Fruit fly (Drosophila melanogaster) whole organism, prepupa: Measurements from ENCODE around the gene CG8066.

Experiments used
- CG10631 ChIP-seq: fragments of 200-800 bp; sonication (Bioruptor generic); optimal IDR thresholded peaks from 2 replicates; lab custom pipeline; 2016; ENCODE audit warnings: missing biosample characterization, missing genetic modification characterization
- CG11294 ChIP-seq: fragments of 200-800 bp; sonication (Bioruptor generic); IDR thresholded peaks from 2 replicates; pipeline ENCODE4 v1.3.6; 2022; ENCODE audit warnings: missing biosample characterization, missing genetic modification characterization
- CG11762 ChIP-seq: fragments of 200-800 bp; sonication (Bioruptor generic); optimal IDR thresholded peaks from 3 replicates; lab custom pipeline; 2016; ENCODE audit warnings: missing biosample characterization, missing genetic modification characterization; ENCODE audit not compliant: insufficient read depth
- CG11902 ChIP-seq: fragments of 200-800 bp; sonication (Bioruptor generic); optimal IDR thresholded peaks from 3 replicates; lab custom pipeline; 2016; ENCODE audit warnings: missing biosample characterization, missing genetic modification characterization
- CG1621 ChIP-seq: fragments of 200-800 bp; sonication (Bioruptor generic); optimal IDR thresholded peaks from 3 replicates; lab custom pipeline; 2018; ENCODE audit warnings: missing biosample characterization, mild to moderate bottlenecking, missing genetic modification characterization
- CG16779 ChIP-seq: fragments of 200-800 bp; sonication (Bioruptor generic); optimal IDR thresholded peaks from 3 replicates; lab custom pipeline; 2017; ENCODE audit warnings: missing biosample characterization, mild to moderate bottlenecking, missing genetic modification characterization
- CG31627 ChIP-seq: fragments of 200-800 bp; sonication (Bioruptor generic); optimal IDR thresholded peaks from 3 replicates; lab custom pipeline; 2016; ENCODE audit warnings: missing biosample characterization, missing genetic modification characterization
- CG32006 ChIP-seq: fragments of 200-800 bp; sonication (Bioruptor generic); optimal IDR thresholded peaks from 3 replicates; lab custom pipeline; 2017; ENCODE audit warnings: missing biosample characterization, mild to moderate bottlenecking, missing genetic modification characterization
- CG3919 ChIP-seq: fragments of 200-800 bp; sonication (Bioruptor generic); optimal IDR thresholded peaks from 3 replicates; lab custom pipeline; 2016; ENCODE audit warnings: missing biosample characterization, missing genetic modification characterization
- CG4318 ChIP-seq: fragments of 200-800 bp; sonication (Bioruptor generic); optimal IDR thresholded peaks from 3 replicates; lab custom pipeline; 2017; ENCODE audit warnings: missing biosample characterization, mild to moderate bottlenecking, missing genetic modification characterization
- CG6163 ChIP-seq: fragments of 200-800 bp; sonication (Bioruptor generic); IDR thresholded peaks from 3 replicates; pipeline ENCODE4 v1.3.6; 2022; ENCODE audit warnings: missing biosample characterization, missing genetic modification characterization
- CG6276 ChIP-seq: fragments of 200-800 bp; sonication (Bioruptor generic); optimal IDR thresholded peaks from 2 replicates; lab custom pipeline; 2017; ENCODE audit warnings: missing biosample characterization, mild to moderate bottlenecking, missing genetic modification characterization
- CG6792 ChIP-seq: fragments of 200-800 bp; sonication (Bioruptor generic); optimal IDR thresholded peaks from 3 replicates; lab custom pipeline; 2016; ENCODE audit warnings: missing biosample characterization, missing genetic modification characterization
- CG6808 ChIP-seq: fragments of 200-800 bp; sonication (Bioruptor generic); optimal IDR thresholded peaks from 3 replicates; lab custom pipeline; 2017; ENCODE audit warnings: missing biosample characterization, missing genetic modification characterization, mild to moderate bottlenecking, moderate library complexity, missing genetic modification reagents
- CG6854 ChIP-seq: fragments of 200-800 bp; sonication (Bioruptor generic); optimal IDR thresholded peaks from 2 replicates; lab custom pipeline; 2017; ENCODE audit warnings: missing biosample characterization, mild to moderate bottlenecking, missing genetic modification characterization
- CG8319 ChIP-seq: fragments of 200-800 bp; sonication (Bioruptor generic); optimal IDR thresholded peaks from 3 replicates; lab custom pipeline; 2016; ENCODE audit warnings: missing biosample characterization, missing genetic modification characterization
- Eip75B ChIP-seq: fragments of 200-800 bp; sonication (Bioruptor generic); optimal IDR thresholded peaks from 3 replicates; lab custom pipeline; 2016; ENCODE audit warnings: missing biosample characterization, missing genetic modification characterization
- Eip78C ChIP-seq: fragments of 200-800 bp; sonication (Bioruptor generic); peaks from one replicate; lab custom pipeline; 2016; ENCODE audit warnings: missing biosample characterization, missing genetic modification characterization
- Ets21C ChIP-seq: fragments of 200-800 bp; sonication (Bioruptor generic); optimal IDR thresholded peaks from 3 replicates; lab custom pipeline; 2016; ENCODE audit warnings: missing biosample characterization, missing genetic modification characterization
- Ets96B ChIP-seq: fragments of 200-800 bp; optimal IDR thresholded peaks from 2 replicates; lab custom pipeline; 2019; ENCODE audit warnings: missing biosample characterization, mild to moderate bottlenecking, missing genetic modification characterization, moderate library complexity
- Gug ChIP-seq: fragments of 200-800 bp; sonication (Bioruptor generic); IDR thresholded peaks from 2 replicates; pipeline ENCODE4 v1.3.6; 2022; ENCODE audit warnings: missing biosample characterization, missing genetic modification characterization
- Hr38 ChIP-seq: sonication (Bioruptor generic); optimal IDR thresholded peaks from 2 replicates; lab custom pipeline; 2016; ENCODE audit warnings: missing biosample characterization, missing genetic modification characterization
- Hr39 ChIP-seq: fragments of 200-800 bp; sonication (Bioruptor generic); optimal IDR thresholded peaks from 2 replicates; lab custom pipeline; 2016; ENCODE audit warnings: missing biosample characterization, missing genetic modification characterization
- Hr4 ChIP-seq: fragments of 200-800 bp; sonication (Bioruptor generic); optimal IDR thresholded peaks from 3 replicates; lab custom pipeline; 2016; ENCODE audit warnings: missing biosample characterization, missing genetic modification characterization
- Lpt ChIP-seq: fragments of 200-800 bp; sonication (Bioruptor generic); optimal IDR thresholded peaks from 3 replicates; lab custom pipeline; 2016; ENCODE audit warnings: missing biosample characterization, missing genetic modification characterization
- Met ChIP-seq: fragments of 200-800 bp; sonication (Bioruptor generic); optimal IDR thresholded peaks from 3 replicates; lab custom pipeline; 2016; ENCODE audit warnings: missing biosample characterization, missing genetic modification characterization
- Smox ChIP-seq: fragments of 200-800 bp; sonication (Bioruptor generic); optimal IDR thresholded peaks from 3 replicates; lab custom pipeline; 2016; ENCODE audit warnings: missing biosample characterization, missing genetic modification characterization
- Sox14 ChIP-seq: fragments of 200-800 bp; sonication (Bioruptor generic); optimal IDR thresholded peaks from 3 replicates; lab custom pipeline; 2016; ENCODE audit warnings: missing biosample characterization, missing genetic modification characterization
- achi ChIP-seq: fragments of 200-800 bp; sonication (Bioruptor generic); optimal IDR thresholded peaks from 3 replicates; lab custom pipeline; 2016; ENCODE audit warnings: missing biosample characterization, missing genetic modification characterization
- acj6 ChIP-seq: fragments of 200-800 bp; sonication (Bioruptor generic); optimal IDR thresholded peaks from 3 replicates; lab custom pipeline; 2016; ENCODE audit warnings: missing biosample characterization, missing genetic modification characterization
- cyc ChIP-seq: fragments of 200-800 bp; sonication (Bioruptor generic); optimal IDR thresholded peaks from 3 replicates; lab custom pipeline; 2016; ENCODE audit warnings: missing biosample characterization, missing genetic modification characterization
- dsx ChIP-seq: fragments of 200-800 bp; optimal IDR thresholded peaks from 3 replicates; lab custom pipeline; 2019; ENCODE audit warnings: missing biosample characterization, mild to moderate bottlenecking, missing genetic modification characterization, moderate library complexity; ENCODE audit not compliant: poor library complexity, severe bottlenecking
- eg ChIP-seq: fragments of 200-800 bp; sonication (Bioruptor generic); IDR thresholded peaks from 3 replicates; pipeline ENCODE4 v1.3.6; 2022; ENCODE audit warnings: missing biosample characterization, missing genetic modification characterization
- esn ChIP-seq: fragments of 200-800 bp; sonication (Bioruptor generic); optimal IDR thresholded peaks from 2 replicates; lab custom pipeline; 2016; ENCODE audit warnings: missing biosample characterization, mild to moderate bottlenecking, missing genetic modification characterization, moderate library complexity
- fd59A ChIP-seq: fragments of 200-800 bp; sonication (Bioruptor generic); optimal IDR thresholded peaks from 2 replicates; lab custom pipeline; 2017; ENCODE audit warnings: missing biosample characterization, mild to moderate bottlenecking, missing genetic modification characterization, missing genetic modification reagents
- fd85E ChIP-seq: fragments of 200-800 bp; sonication (Bioruptor generic); optimal IDR thresholded peaks from 3 replicates; lab custom pipeline; 2016; ENCODE audit warnings: missing biosample characterization, missing genetic modification characterization
- fkh ChIP-seq: fragments of 200-800 bp; sonication (Bioruptor generic); optimal IDR thresholded peaks from 3 replicates; lab custom pipeline; 2017; ENCODE audit warnings: missing biosample characterization, mild to moderate bottlenecking, missing genetic modification characterization, moderate library complexity
- lz ChIP-seq: fragments of 200-800 bp; sonication (Bioruptor generic); optimal IDR thresholded peaks from 3 replicates; lab custom pipeline; 2016; ENCODE audit warnings: missing biosample characterization, missing genetic modification characterization
- net ChIP-seq: fragments of 200-800 bp; sonication (Bioruptor generic); optimal IDR thresholded peaks from 3 replicates; lab custom pipeline; 2016; ENCODE audit warnings: missing biosample characterization, missing genetic modification characterization
- salr ChIP-seq, 2 experiments: fragments of 200-800 bp; sonication (Bioruptor generic); optimal IDR thresholded peaks; 3 replicates each; lab custom pipeline; 2016 to 2018; ENCODE audit warnings: missing biosample characterization in 2 of 2, missing genetic modification characterization in 2 of 2, mild to moderate bottlenecking in 1 of 2
- spab ChIP-seq: fragments of 200-800 bp; sonication (Bioruptor generic); optimal IDR thresholded peaks from 2 replicates; lab custom pipeline; 2017; ENCODE audit warnings: missing biosample characterization, mild to moderate bottlenecking, missing genetic modification characterization, missing genetic modification reagents
- ss ChIP-seq, 2 experiments: fragments of 200-800 bp; sonication (Bioruptor generic); optimal IDR thresholded peaks; 2 replicates in 1 of 2; 3 replicates in 1 of 2; lab custom pipeline; 2017 to 2018; ENCODE audit warnings: mild to moderate bottlenecking in 2 of 2, missing biosample characterization in 2 of 2, missing genetic modification characterization in 2 of 2, moderate library complexity in 1 of 2
- svp ChIP-seq: fragments of 200-800 bp; sonication (Bioruptor generic); peaks from one replicate; lab custom pipeline; 2016; ENCODE audit warnings: missing biosample characterization, missing genetic modification characterization
- topi ChIP-seq: fragments of 200-800 bp; sonication (Bioruptor generic); optimal IDR thresholded peaks from 3 replicates; lab custom pipeline; 2016; ENCODE audit warnings: missing biosample characterization, missing genetic modification characterization
- vri ChIP-seq: fragments of 200-800 bp; sonication (Bioruptor generic); optimal IDR thresholded peaks from 3 replicates; lab custom pipeline; 2016; ENCODE audit warnings: missing biosample characterization, mild to moderate bottlenecking, missing genetic modification characterization

CG8066 gene

DNA sequence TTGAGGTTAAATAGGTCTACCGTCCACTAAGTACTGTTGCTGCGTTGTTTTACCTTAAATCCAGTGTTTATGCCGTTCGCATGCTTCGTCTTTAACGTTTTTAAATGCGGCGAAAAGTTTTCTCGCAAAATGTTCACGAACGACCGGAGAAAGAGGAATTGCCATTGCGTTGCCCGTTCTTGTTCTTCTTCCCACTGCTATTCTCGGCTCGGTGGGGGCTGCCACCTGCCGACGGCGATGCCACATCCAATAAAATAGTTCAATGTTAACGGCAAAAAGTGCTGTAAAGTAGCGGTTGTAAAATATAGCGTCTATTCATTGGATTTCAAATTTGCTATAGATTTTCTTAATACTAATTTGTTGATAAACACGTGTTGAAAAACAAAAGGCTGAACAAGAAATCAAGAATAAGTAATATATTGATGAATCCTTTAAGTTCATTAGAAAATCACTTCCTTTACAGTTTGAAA lies 7.1 kb upstream of the CG8066 start, which contains the start of gene CG7987:
TSS of gene CG7987 (minus strand) at position 170 of the 470 bp plus-strand sequence.
- TF ChIP-seq Eip78C (GFP tag; lab: Kevin White, UChicago) (peak; percentile 36), CG31627 (GFP tag; lab: Kevin White, UChicago) (peak; percentile 22), Hr39 (GFP tag; lab: Kevin White, UChicago) (peak; percentile 0), Ets96B (tag; lab: Kevin White, UChicago) (no peak), CG10631 (GFP tag; lab: Kevin White, UChicago) (no peak), Eip75B (no peak), vri (GFP tag; lab: Kevin White, UChicago) (peak; percentile 42), CG11294 (GFP tag; lab: Robert Waterston, UW) (no peak), Ets21C (no peak), CG1621 (tag; lab: Kevin White, UChicago) (no peak), Sox14 (GFP tag; lab: Kevin White, UChicago) (peak; percentile 27), CG4318 (GFP tag; lab: Kevin White, UChicago) (no peak), CG6854 (no peak), fd59A (GFP tag; lab: Kevin White, UChicago) (no peak), salr (GFP tag; optimal IDR thresholded peaks at IDR 0.05; lab: Kevin White, UChicago) (no peak), CG6792 (GFP tag; lab: Kevin White, UChicago) (no peak), svp (GFP tag; lab: Kevin White, UChicago) (no peak), CG11762 (GFP tag; lab: Kevin White, UChicago) (no peak), acj6 (GFP tag; lab: Kevin White, UChicago) (no peak), topi (no peak)
- TF ChIP-seq, all 60 proteins: peak for 5

DNA sequence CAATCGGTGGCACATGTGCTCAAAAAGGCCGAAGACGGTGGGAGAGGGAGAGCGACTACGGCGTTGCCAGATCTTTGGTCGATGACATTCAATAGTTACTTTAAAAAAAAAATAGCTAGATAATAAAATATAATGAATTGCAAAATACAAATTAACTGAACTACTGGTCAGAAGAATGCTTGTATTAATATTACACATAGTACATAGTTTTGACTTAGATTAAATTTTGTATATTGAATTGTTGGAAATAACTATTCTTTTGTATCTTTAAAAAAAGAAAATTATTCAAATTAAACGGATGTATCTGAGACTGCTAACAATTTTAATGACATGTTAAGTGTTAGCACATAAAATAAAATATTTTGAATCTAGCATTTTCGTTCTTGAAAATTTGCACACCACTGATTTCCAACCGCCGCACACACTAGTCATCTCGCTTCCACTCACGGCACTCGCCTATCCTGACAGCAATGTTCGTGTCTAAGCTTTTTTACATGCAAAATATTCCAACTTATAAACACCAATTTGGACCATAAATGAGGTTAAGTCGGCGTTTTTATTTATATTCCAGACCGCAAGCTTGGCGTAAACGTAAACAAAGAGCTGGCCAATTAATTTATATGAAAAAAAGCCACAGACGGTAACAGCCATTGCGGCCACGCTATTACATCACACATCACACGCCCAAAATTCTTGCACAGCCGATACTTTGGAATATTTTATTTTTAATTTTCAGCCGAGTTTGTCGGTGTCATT lies 6.5 kb upstream of the CG8066 start:
- peak; percentile 42 for TF ChIP-seq net (GFP tag; lab: Kevin White, UChicago)
- TF ChIP-seq CG6276 (GFP tag; lab: Kevin White, UChicago) = peak; percentile 52
- TF ChIP-seq CG11294 (GFP tag; lab: Robert Waterston, UW) = peak; percentile 40; the same call in 1 of the 2 replicates
- peak; percentile 52 for TF ChIP-seq topi
- peak; percentile 75 for TF ChIP-seq Lpt (GFP tag; lab: Kevin White, UChicago)
- TF ChIP-seq acj6 (GFP tag; lab: Kevin White, UChicago) = peak; percentile 65
- peak; percentile 78 for TF ChIP-seq CG32006 (GFP tag; lab: Kevin White, UChicago)
- TF ChIP-seq Eip78C (GFP tag; lab: Kevin White, UChicago) = peak; percentile 94
- peak; percentile 82 for TF ChIP-seq CG10631 (GFP tag; lab: Kevin White, UChicago)
- TF ChIP-seq eg (GFP tag; lab: Robert Waterston, UW) = peak; percentile 48; the same call in 1 of the 3 replicates
- TF ChIP-seq salr (GFP tag; optimal IDR thresholded peaks at IDR 0.05; lab: Kevin White, UChicago) = peak; percentile 23 to 80
- no peak for TF ChIP-seq CG6854
- TF ChIP-seq CG6808 = peak; percentile 47
- TF ChIP-seq dsx (GFP tag; lab: Kevin White, UChicago) = peak; percentile 33
- peak; percentile 67 for TF ChIP-seq Eip75B
- peak; percentile 67 for TF ChIP-seq Hr4
- peak; percentile 59 for TF ChIP-seq Ets96B (tag; lab: Kevin White, UChicago)
- peak; percentile 45 for TF ChIP-seq CG8319
- no peak for TF ChIP-seq Gug (GFP tag; lab: Robert Waterston, UW)
- peak; percentile 56 for TF ChIP-seq CG11762 (GFP tag; lab: Kevin White, UChicago)
- TF ChIP-seq cyc (GFP tag; lab: Kevin White, UChicago) = peak; percentile 68
- TF ChIP-seq svp (GFP tag; lab: Kevin White, UChicago) = peak; percentile 87
- TF ChIP-seq fd85E (GFP tag; lab: Kevin White, UChicago) = no peak
- TF ChIP-seq lz (GFP tag; lab: Kevin White, UChicago) = peak; percentile 78
- TF ChIP-seq Met (GFP tag; lab: Kevin White, UChicago) = peak; percentile 69
- peak; percentile 63 for TF ChIP-seq Ets21C
- peak; percentile 47 for TF ChIP-seq fd59A (GFP tag; lab: Kevin White, UChicago)
- peak in 1 of 2 experiments; percentile 64 for TF ChIP-seq ss (GFP tag; optimal IDR thresholded peaks at IDR 0.05; lab: Kevin White, UChicago)
- peak; percentile 56 for TF ChIP-seq CG11902 (GFP tag; lab: Kevin White, UChicago)
- no peak for TF ChIP-seq Hr38 (GFP tag; lab: Kevin White, UChicago)
- peak; percentile 10 for TF ChIP-seq CG16779
- TF ChIP-seq CG6163 (GFP tag; lab: Robert Waterston, UW) = peak; percentile 43; the same call in 1 of the 3 replicates
- TF ChIP-seq esn (GFP tag; lab: Kevin White, UChicago) = peak; percentile 78
- TF ChIP-seq CG3919 = peak; percentile 65
- TF ChIP-seq achi (GFP tag; lab: Kevin White, UChicago) = peak; percentile 77
- TF ChIP-seq fkh (GFP tag; lab: Kevin White, UChicago) = peak; percentile 40
- peak; percentile 18 for TF ChIP-seq spab (GFP tag; lab: Kevin White, UChicago)
- TF ChIP-seq Smox (GFP tag; lab: Kevin White, UChicago) = peak; percentile 76
- TF ChIP-seq CG6792 (GFP tag; lab: Kevin White, UChicago) = peak; percentile 64
